Worm (Caenorhabditis elegans) whole organism, late embryonic: ENCODE measurements around the gene Y17D7C.2.

Experiments used
- C08G9.2 ChIP-seq: sonication (generic microtip); optimal IDR thresholded peaks from 2 replicates; lab custom pipeline; 2016; ENCODE audit warnings: mild to moderate bottlenecking, missing genetic modification characterization, moderate library complexity, missing compliant biosample characterization
- K02D7.2 ChIP-seq: sonication (generic microtip); optimal IDR thresholded peaks from 2 replicates; lab custom pipeline; 2017; ENCODE audit warnings: mild to moderate bottlenecking, missing genetic modification characterization, missing compliant biosample characterization
- Y22D7AL.16 ChIP-seq: sonication (generic microtip); optimal IDR thresholded peaks from 2 replicates; lab custom pipeline; 2016; ENCODE audit warnings: missing genetic modification characterization, missing compliant biosample characterization
- ahr-1 ChIP-seq: sonication (generic microtip); optimal IDR thresholded peaks from 2 replicates; lab custom pipeline; 2016; ENCODE audit warnings: missing genetic modification characterization, missing compliant biosample characterization
- ama-1 ChIP-seq: fragments of 150-350 bp; optimal IDR thresholded peaks from 2 replicates; lab custom pipeline; 2014
- ceh-18 ChIP-seq: sonication (generic microtip); optimal IDR thresholded peaks from 2 replicates; lab custom pipeline; 2016; ENCODE audit warnings: missing genetic modification characterization, missing compliant biosample characterization
- ceh-2 ChIP-seq: sonication (generic microtip); optimal IDR thresholded peaks from 2 replicates; lab custom pipeline; 2016; ENCODE audit warnings: missing genotype, missing genetic modification characterization, missing compliant biosample characterization
- ceh-22 ChIP-seq: sonication (generic microtip); optimal IDR thresholded peaks from 2 replicates; lab custom pipeline; 2017; ENCODE audit warnings: missing biosample characterization, missing genetic modification characterization
- ceh-30 ChIP-seq: fragments of 150-350 bp; optimal IDR thresholded peaks from 2 replicates; lab custom pipeline; 2014; ENCODE audit warnings: missing biosample characterization, missing genetic modification characterization
- ceh-48 ChIP-seq: sonication (generic microtip); optimal IDR thresholded peaks from 2 replicates; lab custom pipeline; 2016; ENCODE audit warnings: missing genetic modification characterization, inconsistent platforms, missing compliant biosample characterization
- che-1 ChIP-seq: sonication (generic microtip); optimal IDR thresholded peaks from 2 replicates; lab custom pipeline; 2016; ENCODE audit warnings: mild to moderate bottlenecking, missing genetic modification characterization, missing compliant biosample characterization
- dmd-4 ChIP-seq: sonication (generic microtip); optimal IDR thresholded peaks from 2 replicates; lab custom pipeline; 2016; ENCODE audit warnings: borderline replicate concordance, missing genetic modification characterization, missing compliant biosample characterization
- elt-2 ChIP-seq: sonication (generic microtip); optimal IDR thresholded peaks from 2 replicates; lab custom pipeline; 2016; ENCODE audit warnings: missing genetic modification reagents, missing genetic modification characterization, missing compliant biosample characterization
- eyg-1 ChIP-seq: sonication (generic microtip); optimal IDR thresholded peaks from 2 replicates; lab custom pipeline; 2016; ENCODE audit warnings: missing genotype, missing genetic modification characterization, missing compliant biosample characterization
- fax-1 ChIP-seq: sonication (generic microtip); optimal IDR thresholded peaks from 2 replicates; lab custom pipeline; 2016; ENCODE audit warnings: missing genotype, missing genetic modification characterization, missing compliant biosample characterization
- fkh-10 ChIP-seq: fragments of 150-350 bp; optimal IDR thresholded peaks from 2 replicates; lab custom pipeline; 2014; ENCODE audit warnings: missing biosample characterization, missing genetic modification reagents, missing genetic modification characterization
- fkh-6 ChIP-seq: sonication (generic microtip); optimal IDR thresholded peaks from 2 replicates; lab custom pipeline; 2016; ENCODE audit warnings: missing genetic modification characterization, missing compliant biosample characterization
- gmeb-2 ChIP-seq: sonication (generic microtip); optimal IDR thresholded peaks from 2 replicates; lab custom pipeline; 2016; ENCODE audit warnings: missing genetic modification characterization, inconsistent platforms, missing compliant biosample characterization
- hlh-15 ChIP-seq: sonication (generic microtip); optimal IDR thresholded peaks from 2 replicates; lab custom pipeline; 2016; ENCODE audit warnings: missing genetic modification characterization, missing compliant biosample characterization
- hlh-6 ChIP-seq: sonication (generic microtip); optimal IDR thresholded peaks from 2 replicates; lab custom pipeline; 2016; ENCODE audit warnings: missing genotype, missing genetic modification characterization, missing compliant biosample characterization
- lim-6 ChIP-seq: sonication (generic microtip); optimal IDR thresholded peaks from 2 replicates; lab custom pipeline; 2016; ENCODE audit warnings: missing genetic modification characterization, missing compliant biosample characterization
- lin-11 ChIP-seq: fragments of 200-800 bp; sonication (Bioruptor generic); optimal IDR thresholded peaks from 2 replicates; lab custom pipeline; 2018; ENCODE audit warnings: mild to moderate bottlenecking, missing genetic modification characterization, missing compliant biosample characterization
- nfya-1 ChIP-seq: sonication (generic microtip); optimal IDR thresholded peaks from 2 replicates; lab custom pipeline; 2017; ENCODE audit warnings: missing genetic modification characterization, mild to moderate bottlenecking, missing compliant biosample characterization, antibody characterized with exemption, moderate library complexity
- nhr-11 ChIP-seq: fragments of 150-350 bp; optimal IDR thresholded peaks from 2 replicates; lab custom pipeline; 2014; ENCODE audit warnings: missing biosample characterization, missing genetic modification characterization
- npax-4 ChIP-seq: sonication (generic microtip); optimal IDR thresholded peaks from 2 replicates; lab custom pipeline; 2016; ENCODE audit warnings: missing genetic modification characterization, missing compliant biosample characterization
- odd-2 ChIP-seq: sonication (generic microtip); optimal IDR thresholded peaks from 2 replicates; lab custom pipeline; 2017; ENCODE audit warnings: antibody characterized with exemption, mild to moderate bottlenecking, missing genetic modification characterization, missing compliant biosample characterization
- pag-3 ChIP-seq: sonication (generic microtip); optimal IDR thresholded peaks from 2 replicates; lab custom pipeline; 2016; ENCODE audit warnings: missing compliant biosample characterization, missing genetic modification characterization, borderline replicate concordance
- pha-4 ChIP-seq: fragments of 150-350 bp; optimal IDR thresholded peaks from 2 replicates; lab custom pipeline; 2018; ENCODE audit warnings: missing biosample characterization, missing genetic modification reagents, missing genetic modification characterization
- pqm-1 ChIP-seq: sonication (generic microtip); optimal IDR thresholded peaks from 2 replicates; lab custom pipeline; 2016; ENCODE audit warnings: missing genetic modification characterization, missing compliant biosample characterization
- sdc-2 ChIP-seq: sonication (generic microtip); optimal IDR thresholded peaks from 2 replicates; lab custom pipeline; 2016; ENCODE audit warnings: missing genotype, missing genetic modification characterization, missing compliant biosample characterization
- sox-2 ChIP-seq: fragments of 200-800 bp; sonication (Bioruptor generic); IDR thresholded peaks from 2 replicates; pipeline ENCODE4 v1.3.6; 2022; ENCODE audit warnings: missing genetic modification reagents, missing genetic modification characterization, missing compliant biosample characterization
- sox-4 ChIP-seq: sonication (generic microtip); optimal IDR thresholded peaks from 2 replicates; lab custom pipeline; 2017; ENCODE audit warnings: mild to moderate bottlenecking, missing genetic modification characterization, inconsistent platforms, missing compliant biosample characterization
- syd-9 ChIP-seq: sonication (generic microtip); optimal IDR thresholded peaks from 2 replicates; lab custom pipeline; 2016; ENCODE audit warnings: mild to moderate bottlenecking, missing genetic modification characterization, moderate library complexity, missing compliant biosample characterization
- tbx-2 ChIP-seq: sonication (generic microtip); optimal IDR thresholded peaks from 2 replicates; lab custom pipeline; 2016; ENCODE audit warnings: missing genetic modification characterization, missing compliant biosample characterization
- tbx-7 ChIP-seq: sonication (generic microtip); optimal IDR thresholded peaks from 2 replicates; lab custom pipeline; 2016; ENCODE audit warnings: missing genotype, missing genetic modification characterization, missing compliant biosample characterization
- unc-42 ChIP-seq: sonication (generic microtip); optimal IDR thresholded peaks from 2 replicates; lab custom pipeline; 2016; ENCODE audit warnings: missing genotype, missing genetic modification characterization, missing compliant biosample characterization
- unc-55 ChIP-seq: sonication (generic microtip); optimal IDR thresholded peaks from 2 replicates; lab custom pipeline; 2017; ENCODE audit warnings: missing biosample characterization, missing genetic modification reagents, missing genetic modification characterization
- unc-86 ChIP-seq: sonication (generic microtip); optimal IDR thresholded peaks from 2 replicates; lab custom pipeline; 2016; ENCODE audit warnings: missing genetic modification characterization, missing compliant biosample characterization
- zip-5 ChIP-seq: sonication (generic microtip); optimal IDR thresholded peaks from 2 replicates; lab custom pipeline; 2016; ENCODE audit warnings: missing genetic modification characterization, missing compliant biosample characterization
- ztf-16 ChIP-seq: sonication (generic microtip); optimal IDR thresholded peaks from 2 replicates; lab custom pipeline; 2017; ENCODE audit warnings: missing genetic modification characterization, missing compliant biosample characterization

The Y17D7C.2 gene

ce11 chrV:18706063-18706620, 13.6 kb downstream of the Y17D7C.2 start, which contains the start of gene Y17D7C.1:
TSS of gene Y17D7C.1 (plus strand) at chrV:18706570.
- TF ChIP-seq hlh-15 (tag; lab: Kevin White, UChicago) = no peak
- TF ChIP-seq gmeb-2 = no peak
- no peak for TF ChIP-seq fkh-10 (GFP tag; lab: Kevin White, UChicago)
- TF ChIP-seq fax-1 = no peak
- no peak for TF ChIP-seq zip-5 (tag; lab: Kevin White, UChicago)
- TF ChIP-seq tbx-7 (tag; lab: Kevin White, UChicago) = no peak
- no peak for TF ChIP-seq lim-6 (tag; lab: Kevin White, UChicago)
- TF ChIP-seq sox-4 = no peak
- TF ChIP-seq sdc-2 (tag; lab: Kevin White, UChicago) = no peak
- no peak for TF ChIP-seq che-1 (tag; lab: Kevin White, UChicago)
- no peak for TF ChIP-seq odd-2 (tag; lab: Kevin White, UChicago)

DNA sequence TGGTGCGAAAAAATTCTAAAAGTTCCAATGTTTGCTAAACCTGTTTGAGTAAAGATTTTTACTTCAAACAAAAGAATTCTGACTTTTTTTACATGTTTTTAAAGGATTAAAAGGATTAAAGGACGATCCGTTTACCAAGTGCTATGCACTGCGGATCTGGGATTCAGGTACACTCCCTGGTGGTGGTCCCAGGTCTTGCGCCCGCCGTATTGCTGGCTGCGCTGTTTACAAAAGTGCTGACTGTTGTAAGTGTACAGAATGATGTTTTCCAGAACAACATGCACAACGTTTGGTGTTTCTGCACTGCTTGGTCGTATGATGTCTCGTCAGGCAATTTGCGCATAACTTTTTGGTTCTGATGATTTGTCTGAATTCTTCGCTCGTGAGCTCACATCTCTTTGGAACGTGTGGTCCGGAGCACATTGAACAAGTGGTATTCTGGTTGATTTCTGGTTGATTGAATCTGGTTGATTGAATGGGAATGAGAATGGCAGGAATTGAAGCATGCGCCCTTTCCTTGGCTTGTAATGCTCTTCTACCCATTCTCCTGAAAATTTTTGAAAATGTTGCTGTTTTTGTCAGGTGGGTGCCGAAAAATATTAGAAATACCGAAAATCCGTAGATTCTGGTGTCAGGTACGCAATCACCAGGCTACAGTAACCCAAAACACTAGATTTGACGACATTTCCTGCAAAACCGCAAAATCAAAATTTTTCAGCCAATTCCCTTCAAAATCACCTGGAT, 14.3 kb downstream of the Y17D7C.2 start:
- TF ChIP-seq dmd-4 (peak; percentile 70), ceh-18 (no peak), fkh-10 (GFP tag; lab: Kevin White, UChicago) (peak; percentile 18), pha-4 (tag; lab: Kevin White, UChicago) (no peak), C08G9.2 (no peak)

DNA sequence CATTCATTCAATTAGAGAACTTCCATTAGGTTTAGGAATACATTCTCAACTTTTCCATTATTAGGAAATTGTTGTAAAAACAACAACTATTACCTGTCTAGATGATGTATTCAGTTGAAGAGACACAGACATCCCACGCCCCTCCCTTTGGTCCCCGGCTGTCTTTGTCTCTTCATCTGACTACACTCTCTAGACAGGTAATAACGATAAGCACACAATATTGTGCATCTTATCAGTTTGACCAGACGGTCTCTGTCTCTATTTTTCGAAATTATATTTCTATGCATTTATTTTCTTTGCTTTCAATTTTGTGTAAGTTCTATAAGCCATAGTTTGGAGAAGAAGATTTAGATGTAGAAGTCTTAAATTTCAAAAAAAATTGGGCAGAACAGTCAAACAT, 18.5 kb downstream of the Y17D7C.2 start, which contains the start of gene Y69H2.9:
Y69H2.9 (plus strand) TSS at position 233 of the 400 bp plus-strand sequence.
- TF ChIP-seq npax-4 (tag; lab: Kevin White, UChicago) (no peak), pqm-1 (tag; lab: Kevin White, UChicago) (no peak), elt-2 (tag; lab: Kevin White, UChicago) (peak; percentile 91), hlh-6 (tag; lab: Kevin White, UChicago) (no peak)

ce11 chrV:18699326-18699725, 20.5 kb downstream of the Y17D7C.2 start, which contains the start of gene nhr-241:
TSS of gene nhr-241 (plus strand) at chrV:18699451.
- peak; percentile 46 for TF ChIP-seq pag-3 (tag; lab: Kevin White, UChicago)
- TF ChIP-seq nhr-11 = no peak
- no peak for TF ChIP-seq dmd-4
- no peak for TF ChIP-seq ztf-16
- no peak for TF ChIP-seq syd-9
- TF ChIP-seq, all 69 proteins: peak for 1

DNA sequence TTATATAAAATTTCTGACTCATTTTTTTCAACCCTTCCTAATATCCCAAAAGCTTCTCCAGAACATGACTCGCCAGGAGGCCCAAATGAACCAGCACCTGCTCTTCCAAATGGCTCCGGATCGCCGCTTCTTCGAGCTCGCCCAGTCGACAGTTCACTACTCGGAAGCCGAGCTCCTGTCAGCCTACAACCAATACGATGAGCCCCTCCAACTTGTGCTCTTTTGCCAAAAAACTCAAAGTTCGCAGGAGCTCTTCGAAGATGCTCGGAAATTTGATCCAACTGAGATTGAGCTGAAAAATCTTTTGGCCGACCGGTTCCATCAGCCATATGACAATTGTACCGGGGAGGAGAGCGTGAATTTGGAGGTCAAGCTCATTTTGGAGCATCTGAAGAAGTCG, 24.3 kb downstream of the Y17D7C.2 start:
- TF ChIP-seq ahr-1 (no peak), zip-5 (tag; lab: Kevin White, UChicago) (no peak), K02D7.2 (tag; lab: Kevin White, UChicago) (no peak), eyg-1 (no peak), che-1 (tag; lab: Kevin White, UChicago) (no peak), unc-42 (no peak), ama-1 (lab: Kevin White, UChicago) (no peak), ceh-2 (tag; lab: Kevin White, UChicago) (no peak), Y22D7AL.16 (tag; lab: Kevin White, UChicago) (no peak), fkh-6 (tag; lab: Kevin White, UChicago) (no peak)

DNA sequence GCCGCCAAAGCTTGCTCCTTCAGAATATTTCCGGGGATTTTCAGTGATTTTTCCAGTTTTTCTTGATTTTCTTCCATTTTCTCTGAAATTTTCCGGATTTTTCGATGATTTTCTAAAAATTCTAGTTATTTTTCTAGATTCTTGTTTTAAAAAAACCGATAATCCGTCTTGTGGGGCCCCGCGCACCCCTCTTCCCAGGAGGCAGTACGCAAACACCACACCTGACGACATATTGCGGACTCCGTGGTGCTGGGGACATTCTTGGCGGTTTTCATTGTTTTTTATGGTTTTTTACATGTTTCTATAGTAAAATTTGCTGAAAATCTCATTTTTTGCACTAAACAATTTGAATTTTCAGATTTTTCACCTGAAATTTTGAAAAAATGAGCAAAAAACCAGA, 30.1 kb downstream of the Y17D7C.2 start, which contains the start of the genes ubc-19 and Y69H2.7:
ubc-19 (minus strand) TSS at position 82 of the 400 bp plus-strand sequence.
Y69H2.7 (plus strand) TSS at position 309 of the 400 bp plus-strand sequence.
- TF ChIP-seq unc-86 (no peak), odd-2 (tag; lab: Kevin White, UChicago) (no peak), che-1 (tag; lab: Kevin White, UChicago) (no peak), unc-55 (GFP tag; lab: Kevin White, UChicago) (no peak), ceh-48 (tag; lab: Kevin White, UChicago) (peak; percentile 23), fkh-10 (GFP tag; lab: Kevin White, UChicago) (no peak), nfya-1 (tag; lab: Kevin White, UChicago) (peak; percentile 25), tbx-2 (tag; lab: Kevin White, UChicago) (no peak), sox-2 (GFP tag; lab: Robert Waterston, UW) (no peak), lin-11 (tag; lab: Kevin White, UChicago) (no peak), ceh-22 (tag; lab: Kevin White, UChicago) (no peak), nhr-11 (no peak), fax-1 (no peak), K02D7.2 (tag; lab: Kevin White, UChicago) (no peak), ceh-30 (tag; lab: Kevin White, UChicago) (peak; percentile 8)
